Worm (Caenorhabditis elegans) whole organism, L2 larva: ENCODE measurements around the gene F21D5.5.

ENCODE experiments used
- C34F6.9 ChIP-seq: fragments of 150-350 bp; optimal IDR thresholded peaks from 2 replicates; lab custom pipeline; 2014; ENCODE audit warnings: missing biosample characterization, missing genetic modification characterization
- F13H6.1 ChIP-seq: sonication (generic microtip); optimal IDR thresholded peaks from 2 replicates; lab custom pipeline; 2016; ENCODE audit warnings: missing genetic modification characterization, missing compliant biosample characterization
- R02D3.7 ChIP-seq: fragments of 150-350 bp; optimal IDR thresholded peaks from 2 replicates; lab custom pipeline; 2014; ENCODE audit warnings: missing biosample characterization, missing genetic modification characterization
- Y55F3AM.14 ChIP-seq: fragments of 200-800 bp; sonication (Bioruptor generic); optimal IDR thresholded peaks from 2 replicates; lab custom pipeline; 2018; ENCODE audit warnings: mild to moderate bottlenecking, missing genetic modification characterization, missing compliant biosample characterization
- ZK546.5 ChIP-seq: sonication (generic microtip); optimal IDR thresholded peaks from 2 replicates; lab custom pipeline; 2017; ENCODE audit warnings: missing biosample characterization, missing genetic modification characterization
- alr-1 ChIP-seq: fragments of 150-350 bp; optimal IDR thresholded peaks from 2 replicates; lab custom pipeline; 2014; ENCODE audit warnings: missing biosample characterization, missing genetic modification characterization
- aly-2 ChIP-seq: fragments of 150-350 bp; optimal IDR thresholded peaks from 2 replicates; lab custom pipeline; 2014; ENCODE audit warnings: missing biosample characterization, missing genetic modification characterization
- ama-1 ChIP-seq: fragments of 150-350 bp; optimal IDR thresholded peaks from 2 replicates; lab custom pipeline; 2018; ENCODE audit warnings: inconsistent platforms
- blmp-1 ChIP-seq: sonication (generic microtip); optimal IDR thresholded peaks from 2 replicates; lab custom pipeline; 2017; ENCODE audit warnings: missing genetic modification characterization, mild to moderate bottlenecking, missing compliant biosample characterization, antibody characterized with exemption, moderate library complexity; ENCODE audit not compliant: insufficient read depth
- ceh-16 ChIP-seq: fragments of 150-350 bp; optimal IDR thresholded peaks from 2 replicates; lab custom pipeline; 2014; ENCODE audit warnings: missing biosample characterization, missing genetic modification characterization
- ceh-82 ChIP-seq: fragments of 150-350 bp; optimal IDR thresholded peaks from 2 replicates; lab custom pipeline; 2014; ENCODE audit warnings: missing biosample characterization, missing genetic modification characterization
- crh-2 ChIP-seq: sonication (generic microtip); optimal IDR thresholded peaks from 2 replicates; lab custom pipeline; 2017; ENCODE audit warnings: missing biosample characterization, missing genetic modification characterization
- dmd-4 ChIP-seq: sonication (generic microtip); optimal IDR thresholded peaks from 2 replicates; lab custom pipeline; 2017; ENCODE audit warnings: missing biosample characterization, missing genetic modification characterization
- egl-27 ChIP-seq: sonication (generic microtip); optimal IDR thresholded peaks from 3 replicates; lab custom pipeline; 2017; ENCODE audit warnings: missing biosample characterization, missing genetic modification reagents, missing genetic modification characterization
- elt-1 ChIP-seq: fragments of 150-350 bp; optimal IDR thresholded peaks from 2 replicates; lab custom pipeline; 2014; ENCODE audit warnings: missing biosample characterization, missing genetic modification characterization
- elt-3 ChIP-seq: sonication (generic microtip); optimal IDR thresholded peaks from 2 replicates; lab custom pipeline; 2017; ENCODE audit warnings: missing biosample characterization, missing genetic modification characterization
- fos-1 ChIP-seq: fragments of 150-350 bp; optimal IDR thresholded peaks from 2 replicates; lab custom pipeline; 2014; ENCODE audit warnings: missing biosample characterization, missing genetic modification characterization
- gmeb-1 ChIP-seq: fragments of 150-350 bp; optimal IDR thresholded peaks from 2 replicates; lab custom pipeline; 2014; ENCODE audit warnings: missing biosample characterization, missing genetic modification characterization
- lin-11 ChIP-seq: fragments of 150-350 bp; sonication (generic microtip); optimal IDR thresholded peaks from 2 replicates; lab custom pipeline; 2014; ENCODE audit warnings: missing biosample characterization, missing genetic modification characterization, inconsistent platforms, mixed read lengths
- lin-13 ChIP-seq: fragments of 150-350 bp; optimal IDR thresholded peaks from 2 replicates; lab custom pipeline; 2014; ENCODE audit warnings: missing biosample characterization, missing genetic modification reagents, missing genetic modification characterization
- lin-39 ChIP-seq: fragments of 150-350 bp; optimal IDR thresholded peaks from 2 replicates; lab custom pipeline; 2014; ENCODE audit warnings: missing biosample characterization, missing genetic modification reagents, missing genetic modification characterization
- lsy-2 ChIP-seq, 2 experiments: fragments of 150-350 bp in 1 of 2; sonication (generic microtip) in 1 of 2; optimal IDR thresholded peaks; 2 replicates each; lab custom pipeline; 2014 to 2017; ENCODE audit warnings: missing biosample characterization in 2 of 2, missing genetic modification characterization in 2 of 2
- mab-5 ChIP-seq: fragments of 150-350 bp; optimal IDR thresholded peaks from 2 replicates; lab custom pipeline; 2014; ENCODE audit warnings: missing biosample characterization, missing genetic modification characterization
- mbf-1 ChIP-seq: sonication (generic microtip); optimal IDR thresholded peaks from 2 replicates; lab custom pipeline; 2017; ENCODE audit warnings: missing biosample characterization, missing genetic modification characterization
- mdl-1 ChIP-seq, 2 experiments: fragments of 150-350 bp in 1 of 2; sonication (generic microtip) in 1 of 2; optimal IDR thresholded peaks; 2 replicates each; lab custom pipeline; 2017; ENCODE audit warnings: missing biosample characterization in 2 of 2, missing genetic modification characterization in 2 of 2
- nhr-10 ChIP-seq: sonication (generic microtip); optimal IDR thresholded peaks from 2 replicates; lab custom pipeline; 2017; ENCODE audit warnings: missing biosample characterization, missing genetic modification characterization
- nhr-11 ChIP-seq: fragments of 150-350 bp; optimal IDR thresholded peaks from 2 replicates; lab custom pipeline; 2014; ENCODE audit warnings: missing biosample characterization, missing genetic modification characterization
- nhr-12 ChIP-seq: fragments of 150-350 bp; optimal IDR thresholded peaks from 2 replicates; lab custom pipeline; 2014; ENCODE audit warnings: missing biosample characterization, missing genetic modification characterization
- nhr-129 ChIP-seq: fragments of 150-350 bp; optimal IDR thresholded peaks from 2 replicates; lab custom pipeline; 2014; ENCODE audit warnings: missing biosample characterization, missing genetic modification characterization
- nhr-21 ChIP-seq: fragments of 150-350 bp; optimal IDR thresholded peaks from 2 replicates; lab custom pipeline; 2014; ENCODE audit warnings: missing biosample characterization, missing genetic modification characterization
- nhr-23 ChIP-seq: fragments of 150-350 bp; optimal IDR thresholded peaks from 2 replicates; lab custom pipeline; 2014; ENCODE audit warnings: missing biosample characterization, missing genetic modification reagents, missing genetic modification characterization
- nhr-237 ChIP-seq: fragments of 150-350 bp; optimal IDR thresholded peaks from 2 replicates; lab custom pipeline; 2014; ENCODE audit warnings: missing biosample characterization, missing genetic modification characterization
- nhr-6 ChIP-seq: fragments of 150-350 bp; optimal IDR thresholded peaks from 2 replicates; lab custom pipeline; 2014; ENCODE audit warnings: missing biosample characterization, missing genetic modification characterization
- nhr-77 ChIP-seq: fragments of 150-350 bp; optimal IDR thresholded peaks from 2 replicates; lab custom pipeline; 2014; ENCODE audit warnings: missing biosample characterization, missing genetic modification characterization
- peb-1 ChIP-seq: fragments of 150-350 bp; optimal IDR thresholded peaks from 2 replicates; lab custom pipeline; 2014; ENCODE audit warnings: missing biosample characterization, missing genetic modification characterization
- sem-4 ChIP-seq: fragments of 150-350 bp; optimal IDR thresholded peaks from 2 replicates; lab custom pipeline; 2014; ENCODE audit warnings: missing biosample characterization, missing genetic modification reagents, missing genetic modification characterization
- sma-3 ChIP-seq: sonication (generic microtip); optimal IDR thresholded peaks from 2 replicates; lab custom pipeline; 2016; ENCODE audit warnings: missing genetic modification reagents, missing genetic modification characterization, missing compliant biosample characterization
- sma-9 ChIP-seq, 2 experiments: fragments of 150-350 bp in 1 of 2; sonication (generic microtip) in 1 of 2; optimal IDR thresholded peaks; 2 replicates each; lab custom pipeline; 2014 to 2016; ENCODE audit warnings: missing genetic modification characterization in 2 of 2, mild to moderate bottlenecking in 1 of 2, missing biosample characterization in 1 of 2, missing compliant biosample characterization in 1 of 2, missing genetic modification reagents in 1 of 2, moderate library complexity in 1 of 2
- snpc-4 ChIP-seq: fragments of 150-350 bp; optimal IDR thresholded peaks from 2 replicates; lab custom pipeline; 2014; ENCODE audit warnings: missing biosample characterization, missing genetic modification characterization
- unc-39 ChIP-seq: fragments of 150-350 bp; optimal IDR thresholded peaks from 2 replicates; lab custom pipeline; 2014; ENCODE audit warnings: missing biosample characterization, missing genetic modification characterization
- unc-55 ChIP-seq: fragments of 150-350 bp; sonication (generic microtip); optimal IDR thresholded peaks from 3 replicates; lab custom pipeline; 2014; ENCODE audit warnings: missing biosample characterization, missing genetic modification reagents, missing genetic modification characterization
- unc-62 ChIP-seq: fragments of 150-350 bp; optimal IDR thresholded peaks from 2 replicates; lab custom pipeline; 2014; ENCODE audit warnings: missing biosample characterization, missing genetic modification reagents, missing genetic modification characterization
- zag-1 ChIP-seq: fragments of 150-350 bp; optimal IDR thresholded peaks from 2 replicates; lab custom pipeline; 2014; ENCODE audit warnings: missing biosample characterization, missing genetic modification characterization
- ztf-11 ChIP-seq: sonication (generic microtip); optimal IDR thresholded peaks from 2 replicates; lab custom pipeline; 2017; ENCODE audit warnings: missing biosample characterization, missing genetic modification characterization
- ztf-4 ChIP-seq: fragments of 150-350 bp; optimal IDR thresholded peaks from 2 replicates; lab custom pipeline; 2014; ENCODE audit warnings: missing biosample characterization, missing genetic modification characterization

F21D5.5 gene

DNA sequence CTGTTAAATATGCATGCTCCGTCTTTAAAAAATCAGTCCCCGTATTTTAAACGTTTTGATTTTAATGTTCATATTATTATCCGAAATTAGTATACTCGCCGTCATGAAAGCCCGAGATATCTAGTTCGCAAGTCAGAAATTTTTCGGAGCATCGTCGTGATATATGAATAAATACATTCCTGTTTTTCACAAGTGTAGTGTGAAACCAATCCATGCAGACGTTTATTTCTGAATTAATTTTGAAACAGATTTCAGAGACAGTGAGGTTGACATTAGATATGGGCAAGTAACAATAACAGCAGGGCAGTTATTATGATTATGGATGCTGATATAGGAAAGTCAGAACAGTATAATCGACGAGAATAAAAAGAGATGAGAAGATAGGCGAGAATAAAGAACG, 13.3 kb upstream of the F21D5.5 start:
- no peak for TF ChIP-seq dmd-4
- no peak for TF ChIP-seq ama-1
- no peak for TF ChIP-seq nhr-77 (tag; lab: Kevin White, UChicago)
- no peak for TF ChIP-seq nhr-237 (tag; lab: Kevin White, UChicago)
- no peak for TF ChIP-seq ztf-4 (tag; lab: Kevin White, UChicago)
- TF ChIP-seq ZK546.5 (tag; lab: Kevin White, UChicago) = no peak
- no peak for TF ChIP-seq mbf-1 (tag; lab: Kevin White, UChicago)

- TF ChIP-seq nhr-21 (tag; lab: Kevin White, UChicago) (no peak), unc-62 (GFP tag; lab: Kevin White, UChicago) (no peak)
These were observed 9.8 kb upstream of the F21D5.5 start for ce11 chrIV:8748967-8749366.

DNA sequence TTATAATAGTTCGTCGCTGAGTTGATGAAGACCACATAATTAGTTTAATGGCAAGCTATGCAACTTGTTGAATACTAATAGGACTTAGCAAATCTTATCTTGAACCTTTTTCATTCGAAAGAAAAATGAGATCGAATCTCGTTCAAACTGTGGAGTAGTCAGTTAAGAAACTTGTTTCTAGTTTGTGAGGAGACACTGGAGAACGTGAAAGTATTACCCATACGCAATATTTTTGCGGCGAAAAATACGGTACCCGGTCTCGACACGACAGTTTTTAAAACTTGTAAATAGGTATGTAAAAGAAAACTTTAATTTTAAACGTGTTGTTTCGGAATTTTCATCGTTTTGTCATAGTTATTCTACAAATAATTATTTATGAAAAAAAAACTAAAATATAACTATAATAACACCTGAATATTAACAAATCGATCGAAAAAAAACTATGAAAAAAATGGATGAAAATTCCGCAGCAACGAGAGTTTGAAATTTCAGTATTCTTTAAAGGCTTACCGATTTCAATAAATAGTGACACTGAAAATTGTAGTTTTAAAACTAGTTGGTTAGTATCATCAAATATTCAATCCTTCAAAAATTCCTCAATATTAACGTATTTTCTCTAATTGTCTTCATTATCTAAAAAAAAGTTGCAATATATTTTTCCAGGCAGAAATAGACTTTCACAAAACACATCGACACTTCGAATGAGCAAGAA, 6.6 kb upstream of the F21D5.5 start, which contains the start of the genes F20C5.7 and parg-1:
F20C5.7 (minus strand) TSS at position 101 of the 712 bp plus-strand sequence.
parg-1 (plus strand) TSS at position 662 of the 712 bp plus-strand sequence.
- no peak for TF ChIP-seq nhr-10
- no peak for TF ChIP-seq lin-39 (tag; lab: Kevin White, UChicago)
- no peak for TF ChIP-seq mab-5 (tag; lab: Kevin White, UChicago)
- no peak for TF ChIP-seq nhr-6 (tag; lab: Kevin White, UChicago)

DNA sequence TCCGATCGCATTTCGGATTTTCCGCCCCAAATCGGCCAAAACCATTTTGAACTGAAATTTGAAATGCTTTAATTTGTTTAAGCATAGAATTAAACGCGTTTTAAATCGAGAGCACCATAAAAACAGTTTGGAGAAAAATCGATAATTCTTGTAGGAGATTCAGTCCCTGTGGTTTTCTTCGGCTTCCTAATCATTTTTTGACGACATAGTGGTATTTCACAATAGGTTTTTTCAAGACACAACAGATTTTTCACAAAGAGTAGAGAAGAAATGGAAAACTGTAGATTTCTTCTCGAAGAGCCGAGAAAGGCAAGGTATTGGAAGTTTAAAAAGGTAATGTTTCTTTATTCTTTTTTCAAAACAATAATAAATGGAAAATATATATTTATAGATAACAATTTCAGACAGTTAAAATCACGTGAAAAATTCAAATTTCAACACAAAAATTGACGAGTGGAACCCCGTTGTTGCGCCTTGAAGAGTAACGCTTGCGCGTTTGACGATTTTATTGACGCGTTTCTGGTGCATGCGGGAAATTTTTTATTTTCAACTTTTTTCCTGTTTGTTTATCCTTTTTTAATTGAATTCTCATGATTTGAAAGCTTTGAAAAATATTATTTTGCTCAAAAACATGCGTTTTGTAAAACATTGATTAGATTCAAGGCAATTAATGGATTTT, 4.6 kb upstream of the F21D5.5 start, which contains the start of gene F21D5.7:
F21D5.7 (minus strand) TSS at position 51 of the 679 bp plus-strand sequence.
- peak; percentile 85 for TF ChIP-seq unc-55
- TF ChIP-seq lsy-2 (tag; optimal IDR thresholded peaks at IDR 0.05; lab: Kevin White, UChicago) = peak; percentile 68 to 89
- peak in 1 of 2 experiments; percentile 31 for TF ChIP-seq mdl-1 (tag; optimal IDR thresholded peaks at IDR 0.05; lab: Kevin White, UChicago)
- peak; percentile 46 for TF ChIP-seq nhr-129
- TF ChIP-seq ZK546.5 (tag; lab: Kevin White, UChicago) = peak; percentile 3
- TF ChIP-seq aly-2 (tag; lab: Kevin White, UChicago) = no peak
- peak; percentile 43 for TF ChIP-seq blmp-1
- peak; percentile 31 for TF ChIP-seq snpc-4 (tag; lab: Kevin White, UChicago)
- no peak for TF ChIP-seq nhr-10
- TF ChIP-seq unc-62 (GFP tag; lab: Kevin White, UChicago) = no peak
- peak; percentile 55 for TF ChIP-seq lin-11
- peak; percentile 26 for TF ChIP-seq dmd-4
- TF ChIP-seq sma-3 (GFP tag; lab: Kevin White, UChicago) = no peak
- no peak for TF ChIP-seq elt-3 (tag; lab: Kevin White, UChicago)
- TF ChIP-seq mab-5 (tag; lab: Kevin White, UChicago) = peak; percentile 31
- no peak for TF ChIP-seq unc-39 (tag; lab: Kevin White, UChicago)
- TF ChIP-seq sma-9 (GFP tag; optimal IDR thresholded peaks at IDR 0.05; lab: Kevin White, UChicago) = peak; percentile 84
- no peak for TF ChIP-seq sma-9 (tag; optimal IDR thresholded peaks at IDR 0.05; lab: Kevin White, UChicago)
- peak; percentile 89 for TF ChIP-seq gmeb-1
- TF ChIP-seq lin-13 = peak; percentile 67
- peak; percentile 52 for TF ChIP-seq ztf-4 (tag; lab: Kevin White, UChicago)
- TF ChIP-seq crh-2 (tag; lab: Kevin White, UChicago) = peak; percentile 91
- TF ChIP-seq lin-39 (tag; lab: Kevin White, UChicago) = no peak
- TF ChIP-seq nhr-12 (tag; lab: Kevin White, UChicago) = no peak
- no peak for TF ChIP-seq zag-1 (tag; lab: Kevin White, UChicago)
- TF ChIP-seq nhr-237 (tag; lab: Kevin White, UChicago) = no peak
- no peak for TF ChIP-seq nhr-11
- TF ChIP-seq alr-1 (tag; lab: Kevin White, UChicago) = no peak
- peak; percentile 55 for TF ChIP-seq fos-1 (tag; lab: Kevin White, UChicago)
- no peak for TF ChIP-seq ceh-82 (tag; lab: Kevin White, UChicago)
- TF ChIP-seq peb-1 (tag; lab: Kevin White, UChicago) = no peak
- TF ChIP-seq elt-1 (tag; lab: Kevin White, UChicago) = no peak
- TF ChIP-seq Y55F3AM.14 (GFP tag; lab: Kevin White, UChicago) = no peak
- TF ChIP-seq sem-4 = peak; percentile 37
- no peak for TF ChIP-seq R02D3.7 (tag; lab: Kevin White, UChicago)
- TF ChIP-seq egl-27 (tag; lab: Kevin White, UChicago) = peak; percentile 11
- TF ChIP-seq ztf-11 = no peak
- no peak for TF ChIP-seq F13H6.1 (tag; lab: Kevin White, UChicago)
- TF ChIP-seq nhr-23 (tag; lab: Kevin White, UChicago) = no peak
- TF ChIP-seq C34F6.9 = peak; percentile 89
- TF ChIP-seq ceh-16 (tag; lab: Kevin White, UChicago) = no peak
- peak; percentile 70 for TF ChIP-seq nhr-21 (tag; lab: Kevin White, UChicago)
